Worm (Caenorhabditis elegans): ENCODE results near the gene F09E5.16.

DNA sequence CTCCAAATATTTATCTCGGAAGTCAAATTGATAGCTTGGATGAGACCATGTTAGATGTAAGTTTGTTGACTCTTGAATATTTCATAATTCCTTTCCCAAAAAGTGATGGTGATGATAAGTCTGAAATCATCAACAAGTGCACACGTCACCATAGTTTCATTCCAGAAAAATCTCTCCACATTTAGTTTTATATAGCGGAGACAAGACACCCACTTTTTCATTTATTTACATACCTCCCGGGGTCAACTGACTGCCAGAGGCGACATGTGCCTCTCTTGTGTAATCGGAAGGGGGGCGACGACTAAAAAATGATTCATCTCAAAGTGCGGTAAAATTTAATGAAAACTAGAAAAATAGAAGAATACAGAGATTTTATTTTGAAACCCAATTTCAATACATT is 27.2 kb downstream of the F09E5.16 start:
- no peak for TF ChIP-seq nhr-237 (tag; optimal IDR thresholded peaks at IDR 0.05)
- TF ChIP-seq lsy-2 (tag; optimal IDR thresholded peaks at IDR 0.05) = no peak
- no peak for TF ChIP-seq lin-13 (tag; optimal IDR thresholded peaks at IDR 0.05)
- TF ChIP-seq elt-3 (tag; optimal IDR thresholded peaks at IDR 0.05) = no peak
- no peak for TF ChIP-seq nhr-28 (tag; optimal IDR thresholded peaks at IDR 0.05)
- no peak for TF ChIP-seq unc-62 (GFP tag; optimal IDR thresholded peaks at IDR 0.05)
- TF ChIP-seq unc-120 (tag; optimal IDR thresholded peaks at IDR 0.05; ENCODE audit: poor library complexity, severe bottlenecking) = no peak
- TF ChIP-seq unc-39 (tag; optimal IDR thresholded peaks at IDR 0.05) = no peak
- no peak for TF ChIP-seq bed-3 (GFP tag; optimal IDR thresholded peaks at IDR 0.05)
- no peak for TF ChIP-seq nhr-76 (tag; optimal IDR thresholded peaks at IDR 0.05)
- TF ChIP-seq snpc-4 (tag; optimal IDR thresholded peaks at IDR 0.05) = no peak
- no peak for TF ChIP-seq ces-1 (GFP tag; optimal IDR thresholded peaks at IDR 0.05)
